Fruit fly (Drosophila melanogaster): ENCODE results near the gene robl37BC.

Gene robl37BC

dm6 chr2L:19023972-19024743 lies 13.5 kb downstream of the robl37BC start (continued):
- TF ChIP-seq zen (tag; optimal IDR thresholded peaks at IDR 0.05) (no peak), CG31441 (GFP tag; IDR thresholded peaks at IDR 0.05) (peak; percentile 74), NFAT (GFP tag; IDR thresholded peaks at IDR 0.05) (no peak), Dip3 (GFP tag; optimal IDR thresholded peaks at IDR 0.05) (no peak), CG11723 (GFP tag; optimal IDR thresholded peaks at IDR 0.05) (peak; percentile 41), CoRest (tag; optimal IDR thresholded peaks at IDR 0.05) (peak; percentile 86), CG7357 (GFP tag; IDR thresholded peaks at IDR 0.05) (no peak), crol (GFP tag; IDR thresholded peaks at IDR 0.05) (peak; percentile 90), jing (GFP tag; optimal IDR thresholded peaks at IDR 0.05) (peak; percentile 41), lilli (GFP tag; optimal IDR thresholded peaks at IDR 0.05) (peak; percentile 50), CG17802 (tag; optimal IDR thresholded peaks at IDR 0.05) (peak; percentile 14), CG1529 (GFP tag; optimal IDR thresholded peaks at IDR 0.05) (peak; percentile 30), sima (GFP tag; optimal IDR thresholded peaks at IDR 0.05) (no peak), CG14860 (GFP tag; IDR thresholded peaks at IDR 0.05; ENCODE audit: partially characterized antibody) (no peak), CG30431 (GFP tag; optimal IDR thresholded peaks at IDR 0.05) (no peak), Nf-YB (GFP tag; optimal IDR thresholded peaks at IDR 0.05) (peak; percentile 57), sob (GFP tag; IDR thresholded peaks at IDR 0.05) (peak; percentile 28; the same call in 1 of the 2 replicates), Eip74EF (GFP tag; optimal IDR thresholded peaks at IDR 0.05) (peak in 1 of 2 experiments; percentile 66), sisA (GFP tag; IDR thresholded peaks at IDR 0.05) (peak; percentile 62), CG11247 (GFP tag; IDR thresholded peaks at IDR 0.05) (no peak), CG10209 (GFP tag; optimal IDR thresholded peaks at IDR 0.05) (peak; percentile 70), gcm2 (GFP tag; optimal IDR thresholded peaks at IDR 0.05) (no peak), Blimp-1 (GFP tag; optimal IDR thresholded peaks at IDR 0.05) (peak; percentile 60), Nf-YA (GFP tag; IDR thresholded peaks at IDR 0.05) (no peak), CG32532 (GFP tag; IDR thresholded peaks at IDR 0.05) (peak; percentile 31; the same call in 1 of the 2 replicates), Deaf1 (tag; optimal IDR thresholded peaks at IDR 0.05) (peak; percentile 54), Hand (GFP tag; optimal IDR thresholded peaks at IDR 0.05) (peak; percentile 86), CG2678 (tag; optimal IDR thresholded peaks at IDR 0.05) (peak; percentile 92), Poxn (GFP tag; IDR thresholded peaks at IDR 0.05) (no peak), stwl (tag; optimal IDR thresholded peaks at IDR 0.05) (no peak), Sry-β (GFP tag; optimal IDR thresholded peaks at IDR 0.05) (no peak), MESR4 (GFP tag; optimal IDR thresholded peaks at IDR 0.05) (no peak), CG18011 (GFP tag; optimal IDR thresholded peaks at IDR 0.05) (peak; percentile 19), Bdp1 (GFP tag; optimal IDR thresholded peaks at IDR 0.05) (no peak), CG10321 (GFP tag; IDR thresholded peaks at IDR 0.05) (no peak), abd-A (tag; optimal IDR thresholded peaks at IDR 0.05) (peak; percentile 90), kah (GFP tag; optimal IDR thresholded peaks at IDR 0.05) (peak; percentile 47), Bgb (GFP tag; IDR thresholded peaks at IDR 0.05; ENCODE audit: partially characterized antibody) (no peak; the same call in 1 of the 2 replicates), Myb (GFP tag; optimal IDR thresholded peaks at IDR 0.05) (no peak), CG9797 (GFP tag; optimal IDR thresholded peaks at IDR 0.05) (no peak), CG6175 (GFP tag; IDR thresholded peaks at IDR 0.05) (no peak), sr (GFP tag; IDR thresholded peaks at IDR 0.05) (no peak), btn (GFP tag; optimal IDR thresholded peaks at IDR 0.05) (no peak), cad (GFP tag; optimal IDR thresholded peaks at IDR 0.05) (no peak), CG12744 (GFP tag; optimal IDR thresholded peaks at IDR 0.05) (no peak), cg (GFP tag; optimal IDR thresholded peaks at IDR 0.05) (no peak), CG16815 (GFP tag; optimal IDR thresholded peaks at IDR 0.05) (peak; percentile 25), CG7839 (tag; optimal IDR thresholded peaks at IDR 0.05) (peak; percentile 82), CG12155 (GFP tag; optimal IDR thresholded peaks at IDR 0.05) (peak; percentile 32)

Data from whole organism, embryonic.